Worm (Caenorhabditis elegans): ENCODE measurements around the gene C44C10.10.

The C44C10.10 gene

ce11 chrX:11727761-11728160 is 37.6 kb downstream of the C44C10.10 start, which contains the start of the genes gst-42 and D1053.2 (continued):
- no peak for TF ChIP-seq aly-2 (tag; optimal IDR thresholded peaks at IDR 0.05)
- no peak for TF ChIP-seq egl-27 (tag; optimal IDR thresholded peaks at IDR 0.05)
- TF ChIP-seq nhr-77 (tag; optimal IDR thresholded peaks at IDR 0.05): no peak
- TF ChIP-seq fkh-2 (tag; optimal IDR thresholded peaks at IDR 0.05): no peak

DNA sequence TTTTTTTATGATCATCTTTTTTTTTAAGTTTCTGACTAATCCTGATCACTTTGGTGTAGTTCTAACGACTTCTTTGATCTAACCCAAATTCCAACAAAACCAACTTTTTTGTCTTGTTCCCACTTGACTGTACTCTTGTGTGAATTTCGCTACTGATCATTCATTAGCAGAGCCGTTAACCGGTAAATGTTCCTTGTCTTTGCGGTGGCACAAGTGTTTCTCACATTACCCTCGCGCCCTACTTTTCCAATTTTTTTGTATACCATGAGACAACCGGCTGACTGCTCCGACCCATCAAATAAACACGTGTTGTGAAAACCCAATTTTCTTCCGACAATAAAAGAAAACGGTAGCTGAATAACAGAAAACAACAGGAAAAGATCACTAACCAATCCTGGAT is 42.6 kb downstream of the C44C10.10 start:
- no peak for TF ChIP-seq ama-1 (optimal IDR thresholded peaks at IDR 0.05)
- TF ChIP-seq pha-4 (tag; optimal IDR thresholded peaks at IDR 0.05): no peak
- TF ChIP-seq nhr-11 (tag; optimal IDR thresholded peaks at IDR 0.05): no peak
- no peak for TF ChIP-seq ceh-16 (tag; optimal IDR thresholded peaks at IDR 0.05)
- no peak for TF ChIP-seq lin-15B (tag; optimal IDR thresholded peaks at IDR 0.05)
- TF ChIP-seq hmg-11 (tag; optimal IDR thresholded peaks at IDR 0.05): no peak
- TF ChIP-seq nhr-12 (tag; optimal IDR thresholded peaks at IDR 0.05): no peak
- no peak for TF ChIP-seq ceh-9 (tag; optimal IDR thresholded peaks at IDR 0.05)
- no peak for TF ChIP-seq skn-1 (tag; optimal IDR thresholded peaks at IDR 0.05)
- TF ChIP-seq jun-1 (tag; optimal IDR thresholded peaks at IDR 0.05): no peak
- TF ChIP-seq snpc-4 (tag; optimal IDR thresholded peaks at IDR 0.05): no peak
- no peak for TF ChIP-seq R02D3.7 (tag; optimal IDR thresholded peaks at IDR 0.05)
- TF ChIP-seq aly-2 (tag; optimal IDR thresholded peaks at IDR 0.05): no peak

- TF ChIP-seq pqm-1 (tag; optimal IDR thresholded peaks at IDR 0.05): peak; percentile 57
- no peak for TF ChIP-seq nhr-28 (tag; optimal IDR thresholded peaks at IDR 0.05)
- TF ChIP-seq elt-2 (tag; optimal IDR thresholded peaks at IDR 0.05): peak; percentile 64
These were observed 44.0 kb downstream of the C44C10.10 start for ce11 chrX:11734110-11734509.

DNA sequence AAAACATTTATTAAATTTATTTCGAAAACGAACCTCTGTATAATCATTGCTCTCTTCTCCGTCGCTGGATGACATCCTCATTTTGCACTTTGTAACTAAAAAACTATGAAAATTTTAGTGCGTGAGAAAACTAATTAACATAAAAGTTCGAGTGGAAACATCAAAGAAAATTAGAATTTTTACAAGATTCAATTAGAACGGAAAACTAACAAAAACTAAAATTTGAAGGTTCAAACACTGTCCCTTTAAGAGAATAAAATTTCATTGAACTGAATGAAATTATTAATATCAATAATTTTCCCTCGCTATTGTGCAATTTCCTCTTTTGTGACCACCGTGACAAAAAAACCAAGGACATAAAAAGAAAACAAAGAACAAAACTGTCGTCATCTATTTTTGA is 46.9 kb downstream of the C44C10.10 start, which contains the start of gene D1053.3:
D1053.3 (minus strand) TSS at position 101 of the 400 bp plus-strand sequence.
- TF ChIP-seq tbx-2 (tag; optimal IDR thresholded peaks at IDR 0.05): no peak
- TF ChIP-seq nhr-77 (tag; optimal IDR thresholded peaks at IDR 0.05): no peak
- TF ChIP-seq nhr-11 (tag; optimal IDR thresholded peaks at IDR 0.05): no peak
- TF ChIP-seq hmg-11 (tag; optimal IDR thresholded peaks at IDR 0.05): no peak
- TF ChIP-seq fkh-10 (GFP tag; optimal IDR thresholded peaks at IDR 0.05): no peak
- no peak for TF ChIP-seq unc-39 (tag; optimal IDR thresholded peaks at IDR 0.05)
- TF ChIP-seq mdl-1 (tag; optimal IDR thresholded peaks at IDR 0.05): no peak
- no peak for TF ChIP-seq snpc-4 (tag; optimal IDR thresholded peaks at IDR 0.05)
- TF ChIP-seq egl-27 (tag; optimal IDR thresholded peaks at IDR 0.05): no peak
- TF ChIP-seq nhr-67 (tag; optimal IDR thresholded peaks at IDR 0.05): no peak

DNA sequence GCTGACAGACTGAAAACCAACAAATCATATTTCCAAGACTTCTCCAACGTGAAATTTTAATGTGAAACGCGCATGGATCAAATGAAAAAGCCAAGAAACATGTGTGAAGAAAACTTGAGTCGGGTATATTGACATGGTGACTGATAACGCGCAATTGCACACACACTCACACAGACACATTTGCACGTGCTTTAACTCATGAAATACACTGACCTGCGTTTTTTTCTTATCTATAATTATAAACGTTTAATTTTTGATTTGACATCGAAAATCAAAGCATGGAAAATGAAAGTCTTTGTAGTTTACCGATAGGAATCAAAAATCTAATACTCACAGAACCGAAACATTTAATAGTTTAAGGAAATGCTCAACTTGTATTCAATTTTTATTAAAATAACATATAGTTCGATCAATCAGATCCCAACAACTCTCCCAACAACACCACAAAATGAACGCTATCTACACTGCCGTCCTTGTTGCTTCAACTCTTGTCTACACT is 48.5 kb downstream of the C44C10.10 start, which contains the start of gene nspa-9:
nspa-9 (plus strand) TSS at position 449 of the 499 bp plus-strand sequence.
- TF ChIP-seq pqm-1 (tag; optimal IDR thresholded peaks at IDR 0.05) (peak; percentile 94), elt-2 (tag; optimal IDR thresholded peaks at IDR 0.05) (peak; percentile 94), nhr-43 (tag; optimal IDR thresholded peaks at IDR 0.05; ENCODE audit: poor library complexity, severe bottlenecking) (no peak), pha-4 (tag; optimal IDR thresholded peaks at IDR 0.05) (peak; percentile 83), mdl-1 (tag; optimal IDR thresholded peaks at IDR 0.05) (peak; percentile 50), jun-1 (tag; optimal IDR thresholded peaks at IDR 0.05) (peak; percentile 19), fkh-2 (tag; optimal IDR thresholded peaks at IDR 0.05) (no peak)
